Worm (Caenorhabditis elegans) whole organism, L4 larva: ENCODE measurements around the gene M01H9.5.

Source experiments
- D1046.2 ChIP-seq: fragments of 200-800 bp; sonication (Bioruptor generic); IDR thresholded peaks from 2 replicates; pipeline ENCODE4 v1.3.6; 2022; ENCODE audit warnings: missing genetic modification characterization, missing compliant biosample characterization
- F10B5.3 ChIP-seq: sonication (generic microtip); optimal IDR thresholded peaks from 2 replicates; lab custom pipeline; 2016; ENCODE audit warnings: mild to moderate bottlenecking, missing genetic modification characterization, missing compliant biosample characterization
- F37D6.2 ChIP-seq: sonication (generic microtip); optimal IDR thresholded peaks from 2 replicates; lab custom pipeline; 2016; ENCODE audit warnings: mild to moderate bottlenecking, missing genetic modification characterization, missing compliant biosample characterization
- Y105C5A.15 ChIP-seq: fragments of 200-800 bp; sonication (Bioruptor generic); IDR thresholded peaks from 2 replicates; pipeline ENCODE4 v1.3.6; 2022; ENCODE audit warnings: missing genetic modification characterization, missing compliant biosample characterization
- Y48G9A.11 ChIP-seq: fragments of 200-800 bp; sonication (Bioruptor generic); IDR thresholded peaks from 2 replicates; pipeline ENCODE4 v1.3.6; 2022; ENCODE audit warnings: missing genetic modification reagents, missing genetic modification characterization, missing compliant biosample characterization
- Y75B8A.6 ChIP-seq: fragments of 200-800 bp; sonication (Bioruptor generic); IDR thresholded peaks from 2 replicates; pipeline ENCODE4 v1.3.6; 2022; ENCODE audit warnings: missing genetic modification reagents, missing genetic modification characterization, missing compliant biosample characterization
- aha-1 ChIP-seq: fragments of 150-350 bp; peaks from one replicate; lab custom pipeline; 2014; ENCODE audit warnings: missing biosample characterization, missing genetic modification characterization
- ama-1 ChIP-seq: fragments of 150-350 bp; optimal IDR thresholded peaks from 2 replicates; lab custom pipeline; 2014; ENCODE audit warnings: inconsistent platforms, mixed read lengths
- arid-1 ChIP-seq: fragments of 200-800 bp; sonication (Bioruptor generic); conservative IDR thresholded peaks from 2 replicates; pipeline ENCODE4 v1.3.6; 2022; ENCODE audit warnings: missing genetic modification reagents, missing genetic modification characterization, missing compliant biosample characterization
- ceh-62 ChIP-seq: sonication (generic microtip); optimal IDR thresholded peaks from 2 replicates; lab custom pipeline; 2017; ENCODE audit warnings: missing biosample characterization, missing genetic modification characterization
- ceh-82 ChIP-seq: sonication (generic microtip); optimal IDR thresholded peaks from 2 replicates; lab custom pipeline; 2017; ENCODE audit warnings: missing biosample characterization, missing genetic modification characterization
- ces-1 ChIP-seq: fragments of 150-350 bp; sonication (generic microtip); optimal IDR thresholded peaks from 4 replicates; lab custom pipeline; 2014; ENCODE audit warnings: missing biosample characterization, missing genetic modification reagents, missing genetic modification characterization
- cey-2 ChIP-seq: sonication (generic microtip); optimal IDR thresholded peaks from 3 replicates; lab custom pipeline; 2017; ENCODE audit warnings: missing genetic modification characterization, mild to moderate bottlenecking, missing compliant biosample characterization, antibody characterized with exemption, borderline replicate concordance; ENCODE audit not compliant: insufficient read depth
- ctbp-1 ChIP-seq: fragments of 200-800 bp; sonication (Bioruptor generic); IDR thresholded peaks from 2 replicates; pipeline ENCODE4 v1.3.6; 2022; ENCODE audit warnings: missing genetic modification reagents, missing genetic modification characterization, missing compliant biosample characterization
- dmd-6 ChIP-seq: fragments of 200-800 bp; sonication (Bioruptor generic); IDR thresholded peaks from 2 replicates; pipeline ENCODE4 v1.3.6; 2022; ENCODE audit warnings: missing genetic modification reagents, missing genetic modification characterization, missing compliant biosample characterization
- dve-1 ChIP-seq: sonication (generic microtip); optimal IDR thresholded peaks from 2 replicates; lab custom pipeline; 2017; ENCODE audit warnings: antibody characterized with exemption, mild to moderate bottlenecking, missing genetic modification characterization, missing compliant biosample characterization; ENCODE audit not compliant: insufficient read depth
- egl-43 ChIP-seq: fragments of 200-800 bp; sonication (Bioruptor generic); IDR thresholded peaks from 2 replicates; pipeline ENCODE4 v1.3.6; 2022; ENCODE audit warnings: missing genetic modification reagents, missing genetic modification characterization, missing compliant biosample characterization
- gei-8 ChIP-seq: fragments of 200-800 bp; sonication (Bioruptor generic); optimal IDR thresholded peaks from 2 replicates; lab custom pipeline; 2018; ENCODE audit warnings: mild to moderate bottlenecking, missing genetic modification characterization, missing compliant biosample characterization
- lim-7 ChIP-seq: fragments of 200-800 bp; sonication (Bioruptor generic); IDR thresholded peaks from 2 replicates; pipeline ENCODE4 v1.3.6; 2022; ENCODE audit warnings: missing genetic modification characterization, missing compliant biosample characterization
- lin-13 ChIP-seq: fragments of 150-350 bp; optimal IDR thresholded peaks from 2 replicates; lab custom pipeline; 2014; ENCODE audit warnings: missing biosample characterization, missing genetic modification reagents, missing genetic modification characterization
- lin-38 ChIP-seq: fragments of 200-800 bp; sonication (Bioruptor generic); IDR thresholded peaks from 2 replicates; pipeline ENCODE4 v1.3.6; 2022; ENCODE audit warnings: missing genetic modification reagents, missing genetic modification characterization, missing compliant biosample characterization
- lsy-2 ChIP-seq, 2 experiments: fragments of 150-350 bp in 1 of 2; sonication (generic microtip) in 1 of 2; optimal IDR thresholded peaks; 2 replicates each; lab custom pipeline; 2014 to 2017; ENCODE audit warnings: missing biosample characterization in 2 of 2, missing genetic modification characterization in 2 of 2
- mdl-1 ChIP-seq, 2 experiments: fragments of 150-350 bp in 1 of 2; sonication (generic microtip) in 1 of 2; optimal IDR thresholded peaks; 2 replicates each; lab custom pipeline; 2014 to 2017; ENCODE audit warnings: missing biosample characterization in 2 of 2, missing genetic modification characterization in 2 of 2
- mes-2 ChIP-seq: sonication (generic microtip); optimal IDR thresholded peaks from 2 replicates; lab custom pipeline; 2016; ENCODE audit warnings: missing genotype, mild to moderate bottlenecking, missing genetic modification characterization, missing compliant biosample characterization; ENCODE audit not compliant: poor library complexity, severe bottlenecking
- mxl-2 ChIP-seq: fragments of 200-800 bp; sonication (Bioruptor generic); conservative IDR thresholded peaks from 2 replicates; pipeline ENCODE4 v1.3.6; 2022; ENCODE audit warnings: missing genetic modification reagents, missing genetic modification characterization, missing compliant biosample characterization
- mxl-3 ChIP-seq: fragments of 200-800 bp; sonication (Bioruptor generic); optimal IDR thresholded peaks from 2 replicates; lab custom pipeline; 2018; ENCODE audit warnings: mild to moderate bottlenecking, missing genetic modification characterization, missing compliant biosample characterization
- nhr-102 ChIP-seq: sonication (generic microtip); optimal IDR thresholded peaks from 2 replicates; lab custom pipeline; 2016; ENCODE audit warnings: mild to moderate bottlenecking, missing genetic modification characterization, moderate library complexity, missing compliant biosample characterization
- nhr-48 ChIP-seq: sonication (generic microtip); optimal IDR thresholded peaks from 2 replicates; lab custom pipeline; 2016; ENCODE audit warnings: mild to moderate bottlenecking, missing genetic modification characterization, missing compliant biosample characterization
- pha-4 ChIP-seq, 2 experiments: fragments of 150-350 bp in 1 of 2; fragments of 200-800 bp in 1 of 2; sonication (Bioruptor generic) in 1 of 2; IDR thresholded peaks in 1 of 2; optimal IDR thresholded peaks in 1 of 2; 2 replicates each; pipeline versions ENCODE4 v1.3.6 to Lab custom; 2014 to 2022; ENCODE audit warnings: missing genetic modification characterization in 2 of 2, missing genetic modification reagents in 2 of 2, missing biosample characterization in 1 of 2, missing compliant biosample characterization in 1 of 2
- sdz-12 ChIP-seq: fragments of 200-800 bp; sonication (Bioruptor generic); optimal IDR thresholded peaks from 2 replicates; lab custom pipeline; 2018; ENCODE audit warnings: mild to moderate bottlenecking, missing genetic modification characterization, missing compliant biosample characterization
- snpc-1.2 ChIP-seq: fragments of 200-800 bp; sonication (Bioruptor generic); IDR thresholded peaks from 2 replicates; pipeline ENCODE4 v1.3.6; 2022; ENCODE audit warnings: missing genetic modification reagents, missing genetic modification characterization, missing compliant biosample characterization
- tag-97 ChIP-seq: fragments of 200-800 bp; sonication (Bioruptor generic); IDR thresholded peaks from 2 replicates; pipeline ENCODE4 v1.3.6; 2022; ENCODE audit warnings: missing genetic modification characterization, missing compliant biosample characterization
- unc-130 ChIP-seq: sonication (generic microtip); optimal IDR thresholded peaks from 2 replicates; lab custom pipeline; 2016; ENCODE audit warnings: missing genetic modification reagents, missing genetic modification characterization, missing compliant biosample characterization
- unc-39 ChIP-seq: sonication (generic microtip); optimal IDR thresholded peaks from 2 replicates; lab custom pipeline; 2017; ENCODE audit warnings: missing biosample characterization, missing genetic modification characterization
- unc-62 ChIP-seq, 3 experiments: fragments of 150-350 bp in 1 of 3; sonication (generic microtip); optimal IDR thresholded peaks in 2 of 3; peaks in 1 of 3; 1 replicate in 1 of 3; 2 replicates in 2 of 3; lab custom pipeline; 2014 to 2017; ENCODE audit warnings: missing biosample characterization in 3 of 3, missing genetic modification characterization in 3 of 3, missing genetic modification reagents in 3 of 3, missing genotype in 1 of 3
- zfp-2 ChIP-seq: sonication (generic microtip); optimal IDR thresholded peaks from 2 replicates; lab custom pipeline; 2016; ENCODE audit warnings: mild to moderate bottlenecking, missing genetic modification characterization, missing compliant biosample characterization
- zfp-3 ChIP-seq: fragments of 200-800 bp; sonication (Bioruptor generic); conservative IDR thresholded peaks from 2 replicates; pipeline ENCODE4 v1.3.6; 2022; ENCODE audit warnings: missing genetic modification reagents, missing genetic modification characterization, missing compliant biosample characterization
- ztf-11 ChIP-seq: fragments of 150-350 bp; optimal IDR thresholded peaks from 2 replicates; lab custom pipeline; 2014; ENCODE audit warnings: missing biosample characterization, missing genetic modification characterization

Gene M01H9.5

DNA sequence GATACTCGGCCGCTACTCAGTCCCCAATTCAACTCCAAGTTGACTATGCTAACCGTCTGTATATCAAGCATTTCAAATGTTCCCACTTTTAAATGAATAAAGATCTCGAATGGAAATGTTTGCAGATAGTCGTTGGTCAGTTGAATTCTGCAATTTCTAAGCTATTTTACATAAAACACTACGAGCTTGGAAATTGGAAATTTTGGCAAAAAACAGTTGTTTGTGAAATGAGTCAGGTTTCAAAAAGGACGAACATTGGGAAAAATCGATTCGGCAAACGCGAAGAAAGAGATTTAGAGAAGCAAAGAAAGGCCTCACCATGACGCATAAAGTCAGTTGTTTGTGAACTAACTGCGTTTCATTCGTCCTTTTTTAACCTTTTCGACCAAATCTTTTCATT is 18.4 kb upstream of the M01H9.5 start (continued):
- TF ChIP-seq dve-1 (tag; lab: Kevin White, UChicago) = peak; percentile 61

DNA sequence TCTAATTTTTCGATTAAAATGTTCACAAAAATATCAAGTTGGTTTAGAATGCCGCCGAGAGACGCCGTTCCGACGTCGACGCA is 18.2 kb upstream of the M01H9.5 start, which contains the start of gene chat-1:
Gene chat-1 (plus strand): TSS at position 48 of the 83 bp plus-strand sequence.
- TF ChIP-seq mes-2 (no peak), pha-4 (GFP tag; IDR thresholded peaks at IDR 0.05; lab: Robert Waterston, UW) (no peak), pha-4 (tag; optimal IDR thresholded peaks at IDR 0.05; lab: Kevin White, UChicago) (no peak), zfp-2 (no peak), nhr-48 (tag; lab: Kevin White, UChicago) (no peak), ceh-82 (tag; lab: Kevin White, UChicago) (no peak), lim-7 (GFP tag; lab: Robert Waterston, UW) (no peak), egl-43 (GFP tag; lab: Robert Waterston, UW) (no peak), gei-8 (GFP tag; lab: Kevin White, UChicago) (no peak), F37D6.2 (tag; lab: Kevin White, UChicago) (no peak), dmd-6 (GFP tag; lab: Robert Waterston, UW) (no peak)

DNA sequence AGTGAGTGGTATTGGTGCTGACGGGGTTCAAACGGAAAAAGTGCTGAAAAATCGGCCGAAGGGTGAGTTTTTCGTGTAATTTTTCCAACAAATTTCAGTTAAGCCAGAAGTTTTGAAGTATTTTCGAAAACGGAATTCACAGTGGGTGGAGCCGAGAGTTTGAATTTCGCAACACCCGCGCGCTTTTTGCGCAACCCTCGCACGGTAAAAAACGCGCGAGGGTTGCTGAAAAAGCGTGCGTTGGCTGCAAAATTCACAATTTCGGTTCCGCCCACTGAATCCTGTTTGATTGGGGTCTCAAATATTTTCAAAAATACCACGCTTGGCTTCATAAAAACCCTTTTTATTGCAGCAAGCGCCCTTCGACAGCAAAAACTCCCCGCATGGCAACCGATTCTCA is 17.9 kb upstream of the M01H9.5 start:
- TF ChIP-seq arid-1 (GFP tag; lab: Robert Waterston, UW) = no peak
- peak; percentile 41 for TF ChIP-seq lin-38 (GFP tag; lab: Robert Waterston, UW)
- TF ChIP-seq D1046.2 (GFP tag; lab: Robert Waterston, UW) = 0 out of 2 replicates have a peak, but pooled peaks have one; percentile 30
- TF ChIP-seq nhr-48 (tag; lab: Kevin White, UChicago) = no peak
- no peak for TF ChIP-seq mdl-1 (tag; optimal IDR thresholded peaks at IDR 0.05; lab: Kevin White, UChicago)
- TF ChIP-seq cey-2 (tag; lab: Kevin White, UChicago) = no peak
- no peak for TF ChIP-seq nhr-102 (tag; lab: Kevin White, UChicago)
- TF ChIP-seq ces-1 (GFP tag; lab: Kevin White, UChicago) = no peak
- 0 out of 2 replicates have a peak, but pooled peaks have one; percentile 55 for TF ChIP-seq egl-43 (GFP tag; lab: Robert Waterston, UW)
- peak; percentile 31 for TF ChIP-seq unc-130 (GFP tag; lab: Kevin White, UChicago)
- TF ChIP-seq snpc-1.2 (GFP tag; lab: Robert Waterston, UW) = peak; percentile 63

DNA sequence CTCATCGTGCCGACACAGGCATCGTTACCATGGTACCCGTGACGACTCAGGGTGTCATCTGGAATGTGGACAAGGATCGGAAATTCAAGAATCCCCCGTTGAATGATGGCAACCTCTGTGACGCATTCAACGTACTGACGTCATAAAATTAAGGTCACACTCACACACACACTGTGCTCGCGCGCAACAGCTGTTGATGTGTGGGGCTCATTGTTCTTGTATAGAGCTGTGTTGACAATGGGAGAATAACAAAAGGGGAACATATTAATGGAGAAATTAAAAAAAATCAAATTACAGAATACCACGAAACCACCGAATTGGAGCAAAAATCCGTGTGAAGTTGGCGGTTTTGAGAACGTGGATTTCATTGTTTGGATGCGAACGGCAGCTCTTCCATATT is 16.9 kb upstream of the M01H9.5 start:
- TF ChIP-seq mxl-2 (GFP tag; lab: Robert Waterston, UW) (no peak), zfp-3 (GFP tag; lab: Robert Waterston, UW) (no peak), mxl-3 (no peak), ztf-11 (tag; lab: Kevin White, UChicago) (no peak), mes-2 (peak; percentile 15), unc-39 (tag; lab: Kevin White, UChicago) (no peak)

DNA sequence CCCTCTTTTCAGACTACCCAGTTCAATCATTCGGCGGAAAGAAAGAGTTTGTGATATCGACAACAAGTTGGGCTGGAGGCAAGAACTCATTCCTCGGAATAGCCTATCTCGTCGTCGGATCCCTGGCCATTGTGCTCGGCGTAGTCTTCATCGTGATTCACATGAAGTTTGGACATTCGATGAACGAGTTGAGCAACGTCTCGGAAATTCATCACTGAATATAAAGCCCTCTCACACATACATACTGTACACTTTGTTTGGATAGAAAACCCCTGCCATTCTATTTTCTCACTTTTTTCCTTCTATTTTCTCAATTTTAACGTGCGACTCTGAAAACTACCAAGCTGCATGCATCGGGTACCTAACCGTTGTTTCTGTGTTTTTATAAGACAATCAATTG is 15.8 kb upstream of the M01H9.5 start, which contains the start of gene R08C7.12:
Gene R08C7.12 (plus strand): TSS at position 301 of the 400 bp plus-strand sequence.
- TF ChIP-seq unc-130 (GFP tag; lab: Kevin White, UChicago) (no peak), aha-1 (tag; lab: Kevin White, UChicago) (peak; percentile 8)

DNA sequence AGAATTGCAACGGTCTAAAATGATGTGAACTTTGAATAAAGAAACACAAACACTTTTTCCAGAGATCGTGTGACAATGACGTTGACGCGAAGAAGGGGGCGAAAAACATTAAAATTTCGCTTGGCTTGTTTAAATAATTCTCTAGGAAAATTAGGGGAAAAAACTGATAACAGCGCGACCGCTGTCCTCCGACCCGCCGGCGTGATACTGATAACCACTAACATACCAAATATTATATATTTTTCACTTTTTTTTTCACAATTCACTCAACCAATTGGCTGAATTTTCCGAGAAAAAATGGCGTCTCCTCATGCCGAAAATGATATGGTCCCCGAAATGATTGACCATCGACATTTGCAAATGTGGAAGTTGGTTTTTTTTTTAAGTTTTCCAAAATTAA is 15.4 kb upstream of the M01H9.5 start:
- TF ChIP-seq ztf-11 (tag; lab: Kevin White, UChicago) = no peak
- TF ChIP-seq ama-1 = peak; percentile 87
- peak; percentile 23 for TF ChIP-seq unc-130 (GFP tag; lab: Kevin White, UChicago)
- TF ChIP-seq lsy-2 (tag; optimal IDR thresholded peaks at IDR 0.05; lab: Kevin White, UChicago) = peak in 1 of 2 experiments; percentile 17
- TF ChIP-seq ctbp-1 = no peak
- 0 out of 2 replicates have a peak, but pooled peaks have one; percentile 55 for TF ChIP-seq Y75B8A.6 (GFP tag; lab: Robert Waterston, UW)
- no peak for TF ChIP-seq sdz-12 (GFP tag; lab: Kevin White, UChicago)
- no peak for TF ChIP-seq ceh-62 (tag; lab: Kevin White, UChicago)
- TF ChIP-seq lin-38 (GFP tag; lab: Robert Waterston, UW) = peak; percentile 62
- TF ChIP-seq aha-1 (tag; lab: Kevin White, UChicago) = peak; percentile 25
- peak; percentile 44; the same call in 1 of the 2 replicates for TF ChIP-seq Y48G9A.11 (GFP tag; lab: Robert Waterston, UW)
- no peak for TF ChIP-seq lin-13 (GFP tag; lab: Kevin White, UChicago)
- TF ChIP-seq mdl-1 (tag; optimal IDR thresholded peaks at IDR 0.05; lab: Kevin White, UChicago) = no peak
- TF ChIP-seq Y105C5A.15 (GFP tag; lab: Robert Waterston, UW) = no peak
- TF ChIP-seq dve-1 (tag; lab: Kevin White, UChicago) = peak; percentile 61
- TF ChIP-seq tag-97 (GFP tag; lab: Robert Waterston, UW) = no peak
- TF ChIP-seq gei-8 (GFP tag; lab: Kevin White, UChicago) = peak; percentile 30
- peak; percentile 22 for TF ChIP-seq zfp-2
- 0 out of 2 replicates have a peak, but pooled peaks have one; percentile 6 for TF ChIP-seq D1046.2 (GFP tag; lab: Robert Waterston, UW)
- TF ChIP-seq unc-62 (GFP tag; optimal IDR thresholded peaks at IDR 0.05 in 1 of 2; lab: Kevin White, UChicago) = no peak
- no peak for TF ChIP-seq unc-62 (tag; optimal IDR thresholded peaks at IDR 0.05; lab: Kevin White, UChicago)
- TF ChIP-seq F10B5.3 (tag; lab: Kevin White, UChicago) = no peak
